Worm (Caenorhabditis elegans): ENCODE measurements around the gene F59B2.13.

F59B2.13 gene

DNA sequence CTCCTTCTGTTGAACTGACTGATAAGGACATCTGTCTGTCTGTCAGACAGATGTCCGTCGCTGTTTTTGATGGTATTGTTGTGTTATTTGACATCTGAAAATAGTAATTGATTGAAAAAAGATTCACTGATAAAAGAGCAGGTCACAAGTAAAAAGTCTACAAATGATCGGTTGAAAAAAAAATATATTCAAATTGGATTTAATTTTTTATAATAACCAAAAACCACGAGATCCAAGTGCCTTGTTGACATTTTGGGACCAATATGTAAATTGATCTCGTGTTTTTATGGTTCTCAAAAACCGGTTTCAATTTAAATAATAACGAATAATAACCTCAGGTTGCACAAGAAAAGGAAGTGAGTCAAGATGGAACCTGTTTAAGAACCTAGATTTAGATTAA lies at the start of gene F59B2.13:
Gene F59B2.13 (minus strand): TSS at position 101 of the 400 bp plus-strand sequence.
- TF ChIP-seq skn-1 (tag; optimal IDR thresholded peaks at IDR 0.05) (no peak), eor-1 (tag; optimal IDR thresholded peaks at IDR 0.05) (no peak), nhr-237 (tag; optimal IDR thresholded peaks at IDR 0.05) (no peak), unc-39 (tag; optimal IDR thresholded peaks at IDR 0.05) (no peak), nhr-23 (tag; optimal IDR thresholded peaks at IDR 0.05) (no peak)

DNA sequence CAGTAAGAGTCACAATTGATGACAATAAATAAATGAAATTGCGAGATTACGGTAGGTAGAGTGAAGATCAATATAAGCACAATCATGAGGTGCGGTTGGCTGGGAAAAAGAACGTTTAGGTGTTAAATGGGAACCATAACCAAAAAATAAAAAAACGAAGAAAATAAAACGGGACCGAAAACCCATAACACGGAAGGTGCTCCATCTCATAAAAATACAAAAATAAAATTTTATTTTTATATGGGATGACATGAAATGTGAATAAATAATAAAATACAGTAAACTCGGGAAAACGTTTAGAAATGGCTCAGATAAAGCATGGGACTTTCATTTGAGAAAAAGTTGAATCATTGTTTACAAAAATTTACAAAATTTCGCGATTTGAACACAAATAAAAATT lies 48.7 kb upstream of the F59B2.13 start, which contains the start of gene F02A9.7:
Gene F02A9.7 (minus strand): TSS at position 101 of the 400 bp plus-strand sequence.
- TF ChIP-seq tbx-2 (tag; optimal IDR thresholded peaks at IDR 0.05), result no peak
- TF ChIP-seq lsy-12 (tag; optimal IDR thresholded peaks at IDR 0.05), result no peak
- no peak for TF ChIP-seq egl-27 (tag; optimal IDR thresholded peaks at IDR 0.05)
- no peak for TF ChIP-seq nhr-76 (tag; optimal IDR thresholded peaks at IDR 0.05)
- TF ChIP-seq ceh-28 (tag; optimal IDR thresholded peaks at IDR 0.05), result no peak
- no peak for TF ChIP-seq nhr-12 (tag; optimal IDR thresholded peaks at IDR 0.05)
- TF ChIP-seq ztf-11 (tag; optimal IDR thresholded peaks at IDR 0.05), result no peak
- no peak for TF ChIP-seq lin-39 (tag; optimal IDR thresholded peaks at IDR 0.05)
- TF ChIP-seq nhr-237 (tag; optimal IDR thresholded peaks at IDR 0.05), result no peak
- no peak for TF ChIP-seq pha-4 (tag; optimal IDR thresholded peaks at IDR 0.05)
- no peak for TF ChIP-seq nhr-43 (tag; optimal IDR thresholded peaks at IDR 0.05; ENCODE audit: poor library complexity, severe bottlenecking)
- no peak for TF ChIP-seq ceh-9 (tag; optimal IDR thresholded peaks at IDR 0.05)
- TF ChIP-seq ztf-4 (tag; optimal IDR thresholded peaks at IDR 0.05), result no peak

DNA sequence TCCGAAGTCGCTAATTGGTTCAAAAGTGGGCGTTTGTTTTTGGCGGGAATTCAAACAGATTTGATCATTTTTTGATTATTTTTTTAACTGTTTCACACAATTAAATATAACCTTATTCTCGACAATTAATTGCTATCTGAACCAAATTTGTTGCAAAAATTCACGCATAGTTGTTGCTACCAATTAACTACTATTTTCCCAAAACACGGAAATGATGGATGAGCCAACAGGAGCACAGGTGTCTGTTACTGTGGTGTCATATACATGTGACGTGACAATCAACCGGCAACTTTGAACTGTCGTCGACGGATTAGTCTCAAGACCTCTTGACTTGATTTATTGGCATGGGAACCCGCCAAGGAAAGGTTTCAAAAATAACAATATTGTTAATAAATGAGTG lies 45.9 kb upstream of the F59B2.13 start:
- TF ChIP-seq fkh-2 (tag; optimal IDR thresholded peaks at IDR 0.05) (no peak), sea-2 (GFP tag; optimal IDR thresholded peaks at IDR 0.05) (no peak), ceh-9 (tag; optimal IDR thresholded peaks at IDR 0.05) (no peak), lsy-12 (tag; optimal IDR thresholded peaks at IDR 0.05) (no peak), ceh-28 (tag; optimal IDR thresholded peaks at IDR 0.05) (no peak), nhr-28 (tag; optimal IDR thresholded peaks at IDR 0.05) (no peak), nfya-1 (tag; optimal IDR thresholded peaks at IDR 0.05; ENCODE audit: insufficient read depth) (no peak), tbx-2 (tag; optimal IDR thresholded peaks at IDR 0.05) (no peak), ceh-16 (tag; optimal IDR thresholded peaks at IDR 0.05) (no peak), pha-4 (tag; optimal IDR thresholded peaks at IDR 0.05) (no peak), ama-1 (optimal IDR thresholded peaks at IDR 0.05) (no peak), nhr-76 (tag; optimal IDR thresholded peaks at IDR 0.05) (no peak), hmg-11 (tag; optimal IDR thresholded peaks at IDR 0.05) (no peak)

DNA sequence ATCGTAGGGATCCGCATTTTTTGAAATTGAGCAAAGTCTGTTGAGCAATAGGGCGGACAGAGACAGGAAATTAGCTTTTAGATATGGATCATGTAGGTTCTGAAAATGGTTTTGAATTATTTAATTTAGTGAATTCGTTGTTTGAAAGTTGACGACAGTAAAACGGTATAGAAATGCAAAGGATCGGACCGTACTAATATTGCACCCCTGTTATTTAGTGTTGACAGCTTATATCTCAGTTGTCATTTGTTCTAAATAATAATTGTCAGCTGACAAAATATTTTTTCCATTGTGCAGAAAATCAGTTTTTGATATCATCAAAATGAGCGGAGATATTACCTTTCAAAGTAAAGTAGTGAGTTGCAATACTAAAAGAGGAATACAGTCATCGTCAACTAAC lies 44.5 kb upstream of the F59B2.13 start, which contains the start of gene lin-12:
Gene lin-12 (minus strand): TSS at position 101 of the 400 bp plus-strand sequence.
- TF ChIP-seq nhr-28 (tag; optimal IDR thresholded peaks at IDR 0.05) (no peak), nfya-1 (tag; optimal IDR thresholded peaks at IDR 0.05; ENCODE audit: insufficient read depth) (no peak), fkh-2 (tag; optimal IDR thresholded peaks at IDR 0.05) (no peak), nhr-76 (tag; optimal IDR thresholded peaks at IDR 0.05) (no peak), lin-15B (tag; optimal IDR thresholded peaks at IDR 0.05) (no peak), ztf-11 (tag; optimal IDR thresholded peaks at IDR 0.05) (no peak), elt-3 (tag; optimal IDR thresholded peaks at IDR 0.05) (no peak), ama-1 (optimal IDR thresholded peaks at IDR 0.05) (no peak), snpc-4 (tag; optimal IDR thresholded peaks at IDR 0.05) (no peak), mml-1 (tag; optimal IDR thresholded peaks at IDR 0.05) (no peak), tbx-2 (tag; optimal IDR thresholded peaks at IDR 0.05) (no peak), nhr-43 (tag; optimal IDR thresholded peaks at IDR 0.05; ENCODE audit: poor library complexity, severe bottlenecking) (no peak), ceh-16 (tag; optimal IDR thresholded peaks at IDR 0.05) (no peak), nhr-12 (tag; optimal IDR thresholded peaks at IDR 0.05) (no peak), pqm-1 (tag; optimal IDR thresholded peaks at IDR 0.05) (no peak), unc-39 (tag; optimal IDR thresholded peaks at IDR 0.05) (no peak), fkh-10 (GFP tag; optimal IDR thresholded peaks at IDR 0.05) (no peak)

DNA sequence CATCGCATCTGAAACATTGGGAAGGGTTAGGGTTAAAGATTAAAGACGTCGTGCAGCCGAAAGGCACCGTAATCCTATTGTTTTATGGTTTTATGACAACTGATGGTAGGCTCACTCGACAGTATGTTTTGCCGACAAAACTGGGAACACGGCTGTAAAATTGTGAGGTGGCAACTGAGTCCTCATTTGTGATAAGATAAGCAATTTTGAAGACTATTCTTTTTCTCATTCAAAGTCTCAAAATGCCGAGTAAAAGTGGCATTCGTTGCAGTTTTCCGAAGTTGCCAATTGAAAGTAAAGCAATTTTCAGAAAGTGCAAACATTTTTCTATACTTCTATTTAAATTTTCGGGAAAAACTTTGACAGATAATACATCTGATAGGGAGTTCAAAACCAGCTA lies 42.9 kb upstream of the F59B2.13 start:
- TF ChIP-seq elt-2 (tag; optimal IDR thresholded peaks at IDR 0.05), result peak; percentile 55
- TF ChIP-seq fkh-2 (tag; optimal IDR thresholded peaks at IDR 0.05), result no peak
- TF ChIP-seq pqm-1 (tag; optimal IDR thresholded peaks at IDR 0.05), result peak; percentile 4
- no peak for TF ChIP-seq fkh-10 (GFP tag; optimal IDR thresholded peaks at IDR 0.05)
- no peak for TF ChIP-seq nhr-77 (tag; optimal IDR thresholded peaks at IDR 0.05)
- TF ChIP-seq lsy-12 (tag; optimal IDR thresholded peaks at IDR 0.05), result no peak
- TF ChIP-seq nhr-23 (tag; optimal IDR thresholded peaks at IDR 0.05), result no peak
- no peak for TF ChIP-seq mdl-1 (tag; optimal IDR thresholded peaks at IDR 0.05)
- no peak for TF ChIP-seq ceh-82 (tag; optimal IDR thresholded peaks at IDR 0.05)

Measured in whole organism, L3 larva.